Worm (Caenorhabditis elegans) whole organism, early embryonic: ENCODE measurements around the gene K08B12.1.

Experiments
- aly-1 ChIP-seq: sonication (generic microtip); optimal IDR thresholded peaks from 2 replicates; lab custom pipeline; 2016; ENCODE audit warnings: missing genetic modification characterization, missing compliant biosample characterization
- ama-1 ChIP-seq: fragments of 150-350 bp; optimal IDR thresholded peaks from 2 replicates; lab custom pipeline; 2014
- ceh-13 ChIP-seq: fragments of 200-800 bp; sonication (Bioruptor generic); optimal IDR thresholded peaks from 2 replicates; lab custom pipeline; 2018; ENCODE audit warnings: mild to moderate bottlenecking, missing genetic modification characterization, missing compliant biosample characterization
- ceh-36 ChIP-seq: sonication (generic microtip); optimal IDR thresholded peaks from 2 replicates; lab custom pipeline; 2016; ENCODE audit warnings: missing genetic modification characterization, inconsistent platforms, missing compliant biosample characterization
- flt-1 ChIP-seq: fragments of 200-800 bp; sonication (Bioruptor generic); IDR thresholded peaks from 2 replicates; pipeline ENCODE4 v1.3.6; 2022; ENCODE audit warnings: missing genetic modification characterization, missing compliant biosample characterization
- hmbx-1 ChIP-seq: sonication (generic microtip); optimal IDR thresholded peaks from 2 replicates; lab custom pipeline; 2016; ENCODE audit warnings: mild to moderate bottlenecking, missing genetic modification characterization, missing compliant biosample characterization
- hnd-1 ChIP-seq: sonication (generic microtip); optimal IDR thresholded peaks from 2 replicates; lab custom pipeline; 2016; ENCODE audit warnings: missing genetic modification characterization, missing compliant biosample characterization
- pes-1 ChIP-seq: fragments of 200-800 bp; sonication (Bioruptor generic); IDR thresholded peaks from 2 replicates; pipeline ENCODE4 v1.3.6; 2022; ENCODE audit warnings: missing genetic modification reagents, missing genetic modification characterization, missing compliant biosample characterization
- scrt-1 ChIP-seq: fragments of 200-800 bp; sonication (Bioruptor generic); IDR thresholded peaks from 2 replicates; pipeline ENCODE4 v1.3.6; 2022; ENCODE audit warnings: missing genetic modification characterization, missing compliant biosample characterization
- sea-1 ChIP-seq: fragments of 200-800 bp; sonication (Bioruptor generic); conservative IDR thresholded peaks from 2 replicates; pipeline ENCODE4 v1.3.6; 2022; ENCODE audit warnings: missing genetic modification characterization, missing compliant biosample characterization
- tbx-11 ChIP-seq: fragments of 200-800 bp; sonication (Bioruptor generic); IDR thresholded peaks from 2 replicates; pipeline ENCODE4 v1.3.6; 2022; ENCODE audit warnings: missing genetic modification characterization, missing compliant biosample characterization

- no peak for TF ChIP-seq tbx-11 (GFP tag; lab: Robert Waterston, UW)
- TF ChIP-seq scrt-1 (GFP tag; lab: Robert Waterston, UW), result no peak
- TF ChIP-seq flt-1 (GFP tag; lab: Robert Waterston, UW), result no peak
- TF ChIP-seq pes-1 (GFP tag; lab: Robert Waterston, UW), result no peak
- no peak for TF ChIP-seq hnd-1 (tag; lab: Kevin White, UChicago)
- no peak for TF ChIP-seq ama-1 (lab: Kevin White, UChicago)
- TF ChIP-seq aly-1 (tag; lab: Kevin White, UChicago), result no peak
- TF ChIP-seq hmbx-1 (tag; lab: Kevin White, UChicago), result no peak
- no peak for TF ChIP-seq sea-1
- TF ChIP-seq ceh-13, result no peak
- TF ChIP-seq ceh-36, result no peak
These were observed 16.0 kb downstream of the K08B12.1 start for ce11 chrV:6275209-6275608.
